Worm (Caenorhabditis elegans): ENCODE data around the gene T19D12.6.

DNA sequence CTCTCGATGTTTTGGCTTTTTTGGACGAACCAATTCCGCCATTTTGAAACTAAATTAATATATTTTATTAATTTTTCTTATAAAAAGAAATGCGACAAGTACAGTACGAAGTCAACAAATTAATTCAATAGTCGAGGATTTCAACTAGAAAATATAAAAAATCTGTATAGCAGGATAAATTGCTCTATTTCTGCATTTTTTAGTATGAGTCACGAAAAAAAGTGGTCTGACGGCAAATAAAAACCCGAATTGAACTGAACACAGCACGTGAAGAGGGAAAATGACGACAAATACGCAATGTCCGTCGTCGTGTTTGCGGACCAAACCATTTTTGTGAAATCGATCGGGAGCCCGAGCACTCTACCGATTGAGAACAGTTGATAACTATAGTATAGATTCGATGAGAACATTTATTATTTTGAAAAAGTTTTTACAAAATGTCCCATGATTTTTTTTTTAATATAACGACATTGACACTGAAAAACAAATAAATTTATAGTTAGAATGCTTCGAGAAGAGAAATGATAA is 33.5 kb downstream of the T19D12.6 start, which contains the start of gene epg-5:
- TF ChIP-seq ceh-82 (tag; optimal IDR thresholded peaks at IDR 0.05), result no peak
- TF ChIP-seq unc-62 (GFP tag; optimal IDR thresholded peaks at IDR 0.05), result no peak
- peak; percentile 47 for TF ChIP-seq fos-1 (tag; optimal IDR thresholded peaks at IDR 0.05)
- TF ChIP-seq C34F6.9 (tag; optimal IDR thresholded peaks at IDR 0.05), result peak; percentile 67
- no peak for TF ChIP-seq mab-5 (tag; optimal IDR thresholded peaks at IDR 0.05)
- no peak for TF ChIP-seq nhr-12 (tag; optimal IDR thresholded peaks at IDR 0.05)
- no peak for TF ChIP-seq sem-4 (tag; optimal IDR thresholded peaks at IDR 0.05)
